Worm (Caenorhabditis elegans) whole organism, L2 larva: Measurements from ENCODE around the gene Y43C5A.2.

ENCODE experiments used
- ZK546.5 ChIP-seq: sonication (generic microtip); optimal IDR thresholded peaks from 2 replicates; lab custom pipeline; 2017; ENCODE audit warnings: missing biosample characterization, missing genetic modification characterization
- ceh-16 ChIP-seq: fragments of 150-350 bp; optimal IDR thresholded peaks from 2 replicates; lab custom pipeline; 2014; ENCODE audit warnings: missing biosample characterization, missing genetic modification characterization
- lsy-2 ChIP-seq, 2 experiments: fragments of 150-350 bp in 1 of 2; sonication (generic microtip) in 1 of 2; optimal IDR thresholded peaks; 2 replicates each; lab custom pipeline; 2014 to 2017; ENCODE audit warnings: missing biosample characterization in 2 of 2, missing genetic modification characterization in 2 of 2
- nhr-25 ChIP-seq: fragments of 150-350 bp; sonication (generic microtip); optimal IDR thresholded peaks from 3 replicates; lab custom pipeline; 2014; ENCODE audit warnings: missing biosample characterization, missing genetic modification characterization
- ztf-11 ChIP-seq: sonication (generic microtip); optimal IDR thresholded peaks from 2 replicates; lab custom pipeline; 2017; ENCODE audit warnings: missing biosample characterization, missing genetic modification characterization

ce11 chrIV:10222122-10222589 is 47.5 kb upstream of the Y43C5A.2 start, which contains the start of gene C24F3.2:
- TF ChIP-seq ZK546.5 (tag; lab: Kevin White, UChicago) (no peak), ztf-11 (tag; lab: Kevin White, UChicago) (no peak), ceh-16 (no peak), nhr-25 (tag; lab: Kevin White, UChicago) (no peak), lsy-2 (tag; optimal IDR thresholded peaks at IDR 0.05; lab: Kevin White, UChicago) (peak; percentile 79 to 97)
